Worm (Caenorhabditis elegans) whole organism, L2 larva: Measurements from ENCODE around the gene F37C12.21.

ENCODE experiments used
- C34F6.9 ChIP-seq: fragments of 150-350 bp; optimal IDR thresholded peaks from 2 replicates; lab custom pipeline; 2014; ENCODE audit warnings: missing biosample characterization, missing genetic modification characterization
- F13H6.1 ChIP-seq: sonication (generic microtip); optimal IDR thresholded peaks from 2 replicates; lab custom pipeline; 2016; ENCODE audit warnings: missing genetic modification characterization, missing compliant biosample characterization
- R02D3.7 ChIP-seq: fragments of 150-350 bp; optimal IDR thresholded peaks from 2 replicates; lab custom pipeline; 2014; ENCODE audit warnings: missing biosample characterization, missing genetic modification characterization
- Y55F3AM.14 ChIP-seq: fragments of 200-800 bp; sonication (Bioruptor generic); optimal IDR thresholded peaks from 2 replicates; lab custom pipeline; 2018; ENCODE audit warnings: mild to moderate bottlenecking, missing genetic modification characterization, missing compliant biosample characterization
- ZK546.5 ChIP-seq: sonication (generic microtip); optimal IDR thresholded peaks from 2 replicates; lab custom pipeline; 2017; ENCODE audit warnings: missing biosample characterization, missing genetic modification characterization
- ama-1 ChIP-seq: fragments of 150-350 bp; optimal IDR thresholded peaks from 2 replicates; lab custom pipeline; 2018; ENCODE audit warnings: inconsistent platforms
- blmp-1 ChIP-seq: sonication (generic microtip); optimal IDR thresholded peaks from 2 replicates; lab custom pipeline; 2017; ENCODE audit warnings: missing genetic modification characterization, mild to moderate bottlenecking, missing compliant biosample characterization, antibody characterized with exemption, moderate library complexity; ENCODE audit not compliant: insufficient read depth
- ceh-16 ChIP-seq: fragments of 150-350 bp; optimal IDR thresholded peaks from 2 replicates; lab custom pipeline; 2014; ENCODE audit warnings: missing biosample characterization, missing genetic modification characterization
- ceh-82 ChIP-seq: fragments of 150-350 bp; optimal IDR thresholded peaks from 2 replicates; lab custom pipeline; 2014; ENCODE audit warnings: missing biosample characterization, missing genetic modification characterization
- crh-2 ChIP-seq: sonication (generic microtip); optimal IDR thresholded peaks from 2 replicates; lab custom pipeline; 2017; ENCODE audit warnings: missing biosample characterization, missing genetic modification characterization
- dmd-4 ChIP-seq: sonication (generic microtip); optimal IDR thresholded peaks from 2 replicates; lab custom pipeline; 2017; ENCODE audit warnings: missing biosample characterization, missing genetic modification characterization
- egl-27 ChIP-seq: sonication (generic microtip); optimal IDR thresholded peaks from 3 replicates; lab custom pipeline; 2017; ENCODE audit warnings: missing biosample characterization, missing genetic modification reagents, missing genetic modification characterization
- elt-3 ChIP-seq: sonication (generic microtip); optimal IDR thresholded peaks from 2 replicates; lab custom pipeline; 2017; ENCODE audit warnings: missing biosample characterization, missing genetic modification characterization
- fos-1 ChIP-seq: fragments of 150-350 bp; optimal IDR thresholded peaks from 2 replicates; lab custom pipeline; 2014; ENCODE audit warnings: missing biosample characterization, missing genetic modification characterization
- gmeb-1 ChIP-seq: fragments of 150-350 bp; optimal IDR thresholded peaks from 2 replicates; lab custom pipeline; 2014; ENCODE audit warnings: missing biosample characterization, missing genetic modification characterization
- lin-11 ChIP-seq: fragments of 150-350 bp; sonication (generic microtip); optimal IDR thresholded peaks from 2 replicates; lab custom pipeline; 2014; ENCODE audit warnings: missing biosample characterization, missing genetic modification characterization, inconsistent platforms, mixed read lengths
- lin-13 ChIP-seq: fragments of 150-350 bp; optimal IDR thresholded peaks from 2 replicates; lab custom pipeline; 2014; ENCODE audit warnings: missing biosample characterization, missing genetic modification reagents, missing genetic modification characterization
- lin-39 ChIP-seq: fragments of 150-350 bp; optimal IDR thresholded peaks from 2 replicates; lab custom pipeline; 2014; ENCODE audit warnings: missing biosample characterization, missing genetic modification reagents, missing genetic modification characterization
- lsy-2 ChIP-seq, 2 experiments: fragments of 150-350 bp in 1 of 2; sonication (generic microtip) in 1 of 2; optimal IDR thresholded peaks; 2 replicates each; lab custom pipeline; 2014 to 2017; ENCODE audit warnings: missing biosample characterization in 2 of 2, missing genetic modification characterization in 2 of 2
- mab-5 ChIP-seq: fragments of 150-350 bp; optimal IDR thresholded peaks from 2 replicates; lab custom pipeline; 2014; ENCODE audit warnings: missing biosample characterization, missing genetic modification characterization
- mdl-1 ChIP-seq, 2 experiments: fragments of 150-350 bp in 1 of 2; sonication (generic microtip) in 1 of 2; optimal IDR thresholded peaks; 2 replicates each; lab custom pipeline; 2017; ENCODE audit warnings: missing biosample characterization in 2 of 2, missing genetic modification characterization in 2 of 2
- nhr-10 ChIP-seq: sonication (generic microtip); optimal IDR thresholded peaks from 2 replicates; lab custom pipeline; 2017; ENCODE audit warnings: missing biosample characterization, missing genetic modification characterization
- nhr-11 ChIP-seq: fragments of 150-350 bp; optimal IDR thresholded peaks from 2 replicates; lab custom pipeline; 2014; ENCODE audit warnings: missing biosample characterization, missing genetic modification characterization
- nhr-12 ChIP-seq: fragments of 150-350 bp; optimal IDR thresholded peaks from 2 replicates; lab custom pipeline; 2014; ENCODE audit warnings: missing biosample characterization, missing genetic modification characterization
- nhr-129 ChIP-seq: fragments of 150-350 bp; optimal IDR thresholded peaks from 2 replicates; lab custom pipeline; 2014; ENCODE audit warnings: missing biosample characterization, missing genetic modification characterization
- nhr-21 ChIP-seq: fragments of 150-350 bp; optimal IDR thresholded peaks from 2 replicates; lab custom pipeline; 2014; ENCODE audit warnings: missing biosample characterization, missing genetic modification characterization
- nhr-237 ChIP-seq: fragments of 150-350 bp; optimal IDR thresholded peaks from 2 replicates; lab custom pipeline; 2014; ENCODE audit warnings: missing biosample characterization, missing genetic modification characterization
- nhr-25 ChIP-seq: fragments of 150-350 bp; sonication (generic microtip); optimal IDR thresholded peaks from 3 replicates; lab custom pipeline; 2014; ENCODE audit warnings: missing biosample characterization, missing genetic modification characterization
- nhr-6 ChIP-seq: fragments of 150-350 bp; optimal IDR thresholded peaks from 2 replicates; lab custom pipeline; 2014; ENCODE audit warnings: missing biosample characterization, missing genetic modification characterization
- nhr-77 ChIP-seq: fragments of 150-350 bp; optimal IDR thresholded peaks from 2 replicates; lab custom pipeline; 2014; ENCODE audit warnings: missing biosample characterization, missing genetic modification characterization
- peb-1 ChIP-seq: fragments of 150-350 bp; optimal IDR thresholded peaks from 2 replicates; lab custom pipeline; 2014; ENCODE audit warnings: missing biosample characterization, missing genetic modification characterization
- sem-4 ChIP-seq: fragments of 150-350 bp; optimal IDR thresholded peaks from 2 replicates; lab custom pipeline; 2014; ENCODE audit warnings: missing biosample characterization, missing genetic modification reagents, missing genetic modification characterization
- skn-1 ChIP-seq: sonication (generic microtip); optimal IDR thresholded peaks from 2 replicates; lab custom pipeline; 2017; ENCODE audit warnings: missing biosample characterization, missing genetic modification characterization
- sma-3 ChIP-seq: sonication (generic microtip); optimal IDR thresholded peaks from 2 replicates; lab custom pipeline; 2016; ENCODE audit warnings: missing genetic modification reagents, missing genetic modification characterization, missing compliant biosample characterization
- sma-9 ChIP-seq, 2 experiments: fragments of 150-350 bp in 1 of 2; sonication (generic microtip) in 1 of 2; optimal IDR thresholded peaks; 2 replicates each; lab custom pipeline; 2014 to 2016; ENCODE audit warnings: missing genetic modification characterization in 2 of 2, mild to moderate bottlenecking in 1 of 2, missing biosample characterization in 1 of 2, missing compliant biosample characterization in 1 of 2, missing genetic modification reagents in 1 of 2, moderate library complexity in 1 of 2
- snpc-4 ChIP-seq: fragments of 150-350 bp; optimal IDR thresholded peaks from 2 replicates; lab custom pipeline; 2014; ENCODE audit warnings: missing biosample characterization, missing genetic modification characterization
- unc-55 ChIP-seq: fragments of 150-350 bp; sonication (generic microtip); optimal IDR thresholded peaks from 3 replicates; lab custom pipeline; 2014; ENCODE audit warnings: missing biosample characterization, missing genetic modification reagents, missing genetic modification characterization
- unc-62 ChIP-seq: fragments of 150-350 bp; optimal IDR thresholded peaks from 2 replicates; lab custom pipeline; 2014; ENCODE audit warnings: missing biosample characterization, missing genetic modification reagents, missing genetic modification characterization
- zag-1 ChIP-seq: fragments of 150-350 bp; optimal IDR thresholded peaks from 2 replicates; lab custom pipeline; 2014; ENCODE audit warnings: missing biosample characterization, missing genetic modification characterization
- ztf-1 ChIP-seq: fragments of 200-800 bp; sonication (Bioruptor generic); conservative IDR thresholded peaks from 2 replicates; pipeline ENCODE4 v1.3.6; 2022; ENCODE audit warnings: missing genetic modification characterization, missing compliant biosample characterization
- ztf-11 ChIP-seq: sonication (generic microtip); optimal IDR thresholded peaks from 2 replicates; lab custom pipeline; 2017; ENCODE audit warnings: missing biosample characterization, missing genetic modification characterization
- ztf-4 ChIP-seq: fragments of 150-350 bp; optimal IDR thresholded peaks from 2 replicates; lab custom pipeline; 2014; ENCODE audit warnings: missing biosample characterization, missing genetic modification characterization

F37C12.21 gene

DNA sequence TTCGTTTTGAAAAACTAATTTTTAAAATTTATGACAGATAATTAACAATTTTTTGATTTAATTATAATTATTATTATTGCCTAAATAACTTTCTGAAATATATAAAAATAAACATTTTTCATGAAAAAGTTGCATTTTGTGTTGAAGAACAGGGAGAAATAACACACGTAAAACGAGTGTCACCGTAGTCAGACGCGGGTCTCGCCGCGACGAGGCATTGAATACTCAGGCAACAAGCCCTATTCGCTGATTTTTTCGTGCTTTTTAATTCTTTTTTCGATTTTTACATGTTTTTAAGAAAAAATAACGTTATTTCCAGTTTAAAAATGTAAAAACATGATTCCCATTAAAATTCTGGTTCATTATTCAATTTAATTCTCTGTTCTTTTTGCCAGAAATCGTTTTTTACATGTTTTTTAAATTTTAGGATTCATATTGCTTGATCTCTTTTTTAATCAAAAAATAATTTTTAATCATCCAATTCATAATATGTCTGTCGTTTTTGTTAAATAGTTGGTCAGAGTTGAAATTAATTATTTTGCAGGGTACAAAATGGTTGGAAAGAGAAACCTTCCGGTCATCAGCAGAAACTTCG lies 19.8 kb downstream of the F37C12.21 start, which contains the start of gene rpl-6:
Gene rpl-6, plus strand, starts transcription at position 545 of the 595 bp plus-strand sequence.
- TF ChIP-seq nhr-11 (tag; lab: Kevin White, UChicago) (no peak), dmd-4 (no peak), blmp-1 (tag; lab: Kevin White, UChicago) (peak; percentile 72), nhr-21 (tag; lab: Kevin White, UChicago) (peak; percentile 88), elt-3 (no peak), R02D3.7 (tag; lab: Kevin White, UChicago) (peak; percentile 28), mab-5 (peak; percentile 80), ama-1 (lab: Kevin White, UChicago) (peak; percentile 41), lin-11 (tag; lab: Kevin White, UChicago) (peak; percentile 94), skn-1 (tag; lab: Kevin White, UChicago) (peak; percentile 5), ztf-11 (tag; lab: Kevin White, UChicago) (no peak), unc-62 (no peak), sem-4 (tag; lab: Kevin White, UChicago) (peak; percentile 80), snpc-4 (tag; lab: Kevin White, UChicago) (peak; percentile 47), nhr-129 (tag; lab: Kevin White, UChicago) (peak; percentile 90), ZK546.5 (tag; lab: Kevin White, UChicago) (peak; percentile 85), nhr-10 (tag; lab: Kevin White, UChicago) (no peak), crh-2 (peak; percentile 95), C34F6.9 (peak; percentile 92), fos-1 (tag; lab: Kevin White, UChicago) (peak; percentile 77), Y55F3AM.14 (GFP tag; lab: Kevin White, UChicago) (no peak), lsy-2 (tag; optimal IDR thresholded peaks at IDR 0.05; lab: Kevin White, UChicago) (peak; percentile 98 to 100), sma-3 (GFP tag; lab: Kevin White, UChicago) (peak; percentile 91), mdl-1 (tag; optimal IDR thresholded peaks at IDR 0.05; lab: Kevin White, UChicago) (peak in 1 of 2 experiments; percentile 68), nhr-25 (tag; lab: Kevin White, UChicago) (peak; percentile 89), gmeb-1 (tag; lab: Kevin White, UChicago) (peak; percentile 89), zag-1 (tag; lab: Kevin White, UChicago) (peak; percentile 70), sma-9 (GFP tag; optimal IDR thresholded peaks at IDR 0.05; lab: Kevin White, UChicago) (peak; percentile 86), sma-9 (tag; optimal IDR thresholded peaks at IDR 0.05; lab: Kevin White, UChicago) (no peak), nhr-77 (peak; percentile 50), ztf-4 (tag; lab: Kevin White, UChicago) (peak; percentile 73), ceh-16 (tag; lab: Kevin White, UChicago) (peak; percentile 17), ztf-1 (GFP tag; lab: Robert Waterston, UW) (no peak), lin-39 (tag; lab: Kevin White, UChicago) (no peak), nhr-237 (tag; lab: Kevin White, UChicago) (no peak), F13H6.1 (tag; lab: Kevin White, UChicago) (peak; percentile 77), lin-13 (GFP tag; lab: Kevin White, UChicago) (peak; percentile 93), unc-55 (GFP tag; lab: Kevin White, UChicago) (peak; percentile 99), nhr-12 (tag; lab: Kevin White, UChicago) (no peak), egl-27 (tag; lab: Kevin White, UChicago) (peak; percentile 76), ceh-82 (tag; lab: Kevin White, UChicago) (peak; percentile 25), nhr-6 (tag; lab: Kevin White, UChicago) (peak; percentile 58)

DNA sequence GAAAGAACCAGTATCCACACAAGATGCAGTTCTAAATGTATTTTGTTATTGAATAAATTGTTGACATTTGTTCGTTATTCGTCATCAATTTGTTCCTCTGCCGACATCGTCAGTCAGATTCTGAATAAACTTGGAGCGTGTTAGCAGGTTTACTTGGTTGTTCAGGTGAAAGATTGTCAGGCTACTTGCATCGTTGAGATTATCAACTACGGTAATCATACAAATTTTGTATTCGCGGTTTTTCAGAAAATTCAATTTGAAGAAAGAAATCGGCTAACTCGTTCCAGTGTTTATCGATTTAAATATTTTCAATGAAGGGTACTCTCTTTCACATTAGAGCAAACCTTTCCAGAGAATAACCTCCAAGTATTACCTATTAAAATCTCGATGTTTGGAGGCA lies 21.6 kb downstream of the F37C12.21 start, which contains the start of gene R151.2:
Gene R151.2, plus strand, starts transcription at position 247 of the 400 bp plus-strand sequence.
- TF ChIP-seq unc-55 (GFP tag; lab: Kevin White, UChicago) (no peak), peb-1 (no peak), F13H6.1 (tag; lab: Kevin White, UChicago) (no peak), nhr-6 (tag; lab: Kevin White, UChicago) (no peak), lin-11 (tag; lab: Kevin White, UChicago) (no peak), snpc-4 (tag; lab: Kevin White, UChicago) (no peak)
- TF ChIP-seq, all 48 proteins: peak for 0
